Worm (Caenorhabditis elegans) whole organism, L4/young adult: ENCODE measurements around the gene C52E2.2.

ENCODE experiments used
- W03F9.2 ChIP-seq: fragments of 150-350 bp; optimal IDR thresholded peaks from 2 replicates; lab custom pipeline; 2014; ENCODE audit warnings: missing biosample characterization, missing genetic modification characterization
- dao-5 ChIP-seq: sonication (generic microtip); optimal IDR thresholded peaks from 2 replicates; lab custom pipeline; 2016; ENCODE audit warnings: missing genotype, missing genetic modification characterization, moderate library complexity, missing compliant biosample characterization
- him-1 ChIP-seq: sonication (generic microtip); optimal IDR thresholded peaks from 2 replicates; lab custom pipeline; 2016; ENCODE audit warnings: missing genotype, missing genetic modification reagents, missing genetic modification characterization, missing compliant biosample characterization

DNA sequence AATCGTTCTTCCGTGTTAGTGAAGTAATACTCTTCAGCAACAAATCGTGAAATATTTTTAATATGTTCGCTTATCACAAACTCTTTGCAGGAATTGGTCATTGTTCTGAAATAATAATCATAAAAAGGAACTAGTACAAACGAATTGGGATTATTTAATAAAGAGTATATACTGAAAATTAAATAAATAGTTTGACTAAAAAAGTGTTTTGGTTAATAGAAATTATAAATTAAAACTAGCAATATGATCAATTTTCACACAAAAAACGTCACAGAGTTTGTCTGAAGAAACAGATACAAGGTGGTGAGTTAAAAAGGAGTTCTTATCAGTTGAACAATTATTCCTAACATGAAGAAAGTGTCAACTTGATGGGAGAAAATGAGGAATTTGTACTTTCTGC, 30.1 kb downstream of the C52E2.2 start, which contains the start of gene math-5:
- TF ChIP-seq him-1 (tag; lab: Kevin White, UChicago): no peak
- TF ChIP-seq dao-5 (tag; lab: Kevin White, UChicago): no peak
- TF ChIP-seq W03F9.2 (tag; lab: Kevin White, UChicago): no peak
